Worm (Caenorhabditis elegans) whole organism, late embryonic: ENCODE results near the gene ant-1.4.

Experiments used
- ama-1 ChIP-seq: fragments of 150-350 bp; optimal IDR thresholded peaks from 2 replicates; lab custom pipeline; 2014
- ceh-19 ChIP-seq: fragments of 200-800 bp; sonication (Bioruptor generic); optimal IDR thresholded peaks from 2 replicates; lab custom pipeline; 2018; ENCODE audit warnings: mild to moderate bottlenecking, missing genetic modification characterization, missing compliant biosample characterization
- che-1 ChIP-seq: sonication (generic microtip); optimal IDR thresholded peaks from 2 replicates; lab custom pipeline; 2016; ENCODE audit warnings: mild to moderate bottlenecking, missing genetic modification characterization, missing compliant biosample characterization
- elt-2 ChIP-seq: sonication (generic microtip); optimal IDR thresholded peaks from 2 replicates; lab custom pipeline; 2016; ENCODE audit warnings: missing genetic modification reagents, missing genetic modification characterization, missing compliant biosample characterization
- nhr-11 ChIP-seq: fragments of 150-350 bp; optimal IDR thresholded peaks from 2 replicates; lab custom pipeline; 2014; ENCODE audit warnings: missing biosample characterization, missing genetic modification characterization
- pha-2 ChIP-seq: sonication (generic microtip); optimal IDR thresholded peaks from 2 replicates; lab custom pipeline; 2017; ENCODE audit warnings: mild to moderate bottlenecking, missing genetic modification characterization, missing compliant biosample characterization

- no peak for TF ChIP-seq che-1
- TF ChIP-seq elt-2 (tag; lab: Kevin White, UChicago), result no peak
- TF ChIP-seq ceh-19, result no peak
- TF ChIP-seq ama-1 (lab: Kevin White, UChicago), result no peak
- no peak for TF ChIP-seq nhr-11 (tag; lab: Kevin White, UChicago)
- TF ChIP-seq pha-2, result no peak
Observed at ce11 chrIV:8479346-8479745, 19.2 kb upstream of the ant-1.4 start, which contains the start of gene hlh-12.
